Worm (Caenorhabditis elegans): ENCODE data around the gene sre-9.

ce11 chrV:3860123-3860522, 34.6 kb upstream of the sre-9 start, which contains the start of gene nhr-189:
- TF ChIP-seq lin-39 (tag; optimal IDR thresholded peaks at IDR 0.05): no peak
- no peak for TF ChIP-seq daf-12 (tag; optimal IDR thresholded peaks at IDR 0.05)
- TF ChIP-seq elt-3 (tag; optimal IDR thresholded peaks at IDR 0.05): no peak
- TF ChIP-seq elt-1 (tag; optimal IDR thresholded peaks at IDR 0.05): no peak
- TF ChIP-seq fkh-10 (GFP tag; optimal IDR thresholded peaks at IDR 0.05): no peak
- TF ChIP-seq zag-1 (tag; optimal IDR thresholded peaks at IDR 0.05): no peak
- no peak for TF ChIP-seq egl-27 (tag; optimal IDR thresholded peaks at IDR 0.05)
- TF ChIP-seq nhr-11 (tag; optimal IDR thresholded peaks at IDR 0.05): no peak
- no peak for TF ChIP-seq ceh-9 (tag; optimal IDR thresholded peaks at IDR 0.05)
- no peak for TF ChIP-seq nhr-237 (tag; optimal IDR thresholded peaks at IDR 0.05)
- no peak for TF ChIP-seq unc-62 (GFP tag; optimal IDR thresholded peaks at IDR 0.05)
- no peak for TF ChIP-seq ztf-11 (tag; optimal IDR thresholded peaks at IDR 0.05)
- no peak for TF ChIP-seq nhr-28 (tag; optimal IDR thresholded peaks at IDR 0.05)
- TF ChIP-seq R02D3.7 (tag; optimal IDR thresholded peaks at IDR 0.05): no peak

All from whole organism, L3 larva.